Fruit fly (Drosophila melanogaster) S2 (cell line): Measurements from ENCODE around the gene CG32187.

ENCODE experiments used
- CG8478 ChIP-seq: fragments of >200 bp; optimal IDR thresholded peaks from 2 replicates; lab custom pipeline; 2018
- CTCF ChIP-seq, 2 experiments: fragments of >200 bp; optimal IDR thresholded peaks; 2 replicates each; lab custom pipeline; 2018

dm6 chr3L:17806357-17807025 lies at the start of gene CG32187:
- no peak for TF ChIP-seq CG8478 (lab: Kevin White, UChicago)
- TF ChIP-seq CTCF (optimal IDR thresholded peaks at IDR 0.05; lab: Kevin White, UChicago) = no peak
